Fruit fly (Drosophila melanogaster) whole organism, embryonic: ENCODE measurements around the gene CCT3.
A peak's percentile ranks its signal among the peaks of the same experiment; 100 is the strongest.

Experiments
- BEAF-32 ChIP-seq: fragments of 200-800 bp; sonication (Bioruptor generic); optimal IDR thresholded peaks from 3 replicates; lab custom pipeline; 2017; ENCODE audit warnings: missing biosample characterization, missing genetic modification characterization, mild to moderate bottlenecking, moderate library complexity, missing genetic modification reagents
- CG10209 ChIP-seq: fragments of 200-800 bp; sonication (Bioruptor generic); optimal IDR thresholded peaks from 3 replicates; lab custom pipeline; 2017; ENCODE audit warnings: missing biosample characterization, mild to moderate bottlenecking, missing genetic modification characterization, missing genetic modification reagents
- CG12391 ChIP-seq: fragments of 200-800 bp; sonication (Bioruptor generic); optimal IDR thresholded peaks from 3 replicates; lab custom pipeline; 2018; ENCODE audit warnings: missing biosample characterization, mild to moderate bottlenecking, missing genetic modification characterization, moderate library complexity
- CG15601 ChIP-seq: fragments of 200-800 bp; sonication (Bioruptor generic); optimal IDR thresholded peaks from 3 replicates; lab custom pipeline; 2019; ENCODE audit warnings: missing biosample characterization, mild to moderate bottlenecking, missing genetic modification characterization, moderate library complexity
- CG1603 ChIP-seq: fragments of 200-800 bp; sonication (Bioruptor generic); optimal IDR thresholded peaks from 2 replicates; lab custom pipeline; 2019; ENCODE audit warnings: missing biosample characterization, mild to moderate bottlenecking, missing genetic modification characterization, moderate library complexity
- CG16863 ChIP-seq: fragments of 200-800 bp; sonication (Bioruptor generic); optimal IDR thresholded peaks from 3 replicates; lab custom pipeline; 2016; ENCODE audit warnings: missing biosample characterization, missing genetic modification characterization
- CG18619 ChIP-seq: fragments of 200-800 bp; sonication (Bioruptor generic); optimal IDR thresholded peaks from 3 replicates; lab custom pipeline; 2017; ENCODE audit warnings: missing biosample characterization, mild to moderate bottlenecking, missing genetic modification characterization
- CG32532 ChIP-seq: fragments of 200-800 bp; sonication (Bioruptor generic); IDR thresholded peaks from 2 replicates; pipeline ENCODE4 v1.3.6; 2022; ENCODE audit warnings: missing biosample characterization, missing genetic modification characterization
- CG34224 ChIP-seq: fragments of 200-800 bp; sonication (Bioruptor generic); IDR thresholded peaks from 3 replicates; pipeline ENCODE4 v1.3.6; 2022; ENCODE audit warnings: missing biosample characterization, missing genetic modification characterization; ENCODE audit not compliant: partially characterized antibody
- CG7963 ChIP-seq: fragments of 200-800 bp; sonication (Bioruptor generic); IDR thresholded peaks from 3 replicates; pipeline ENCODE4 v1.3.6; 2022; ENCODE audit warnings: missing biosample characterization, missing genetic modification characterization; ENCODE audit not compliant: partially characterized antibody
- CG9876 ChIP-seq: fragments of 200-800 bp; sonication (Bioruptor generic); optimal IDR thresholded peaks from 2 replicates; lab custom pipeline; 2016; ENCODE audit warnings: missing biosample characterization, missing genetic modification characterization
- CTCF ChIP-seq: fragments of 200-800 bp; sonication (Bioruptor generic); optimal IDR thresholded peaks from 2 replicates; lab custom pipeline; 2017; ENCODE audit warnings: missing biosample characterization, mild to moderate bottlenecking, missing genetic modification characterization, moderate library complexity
- CoRest ChIP-seq: fragments of 200-800 bp; sonication (Bioruptor generic); optimal IDR thresholded peaks from 3 replicates; lab custom pipeline; 2018; ENCODE audit warnings: missing biosample characterization, mild to moderate bottlenecking, missing genetic modification characterization, moderate library complexity
- Dbx ChIP-seq: fragments of 200-800 bp; sonication (Bioruptor generic); IDR thresholded peaks from 3 replicates; pipeline ENCODE4 v1.3.6; 2022; ENCODE audit warnings: missing biosample characterization, missing genetic modification characterization
- Dll ChIP-seq: fragments of 200-800 bp; sonication (Bioruptor generic); IDR thresholded peaks from 4 replicates; pipeline ENCODE4 v1.3.6; 2022; ENCODE audit warnings: missing biosample characterization, missing genetic modification characterization; ENCODE audit not compliant: partially characterized antibody
- Doc3 ChIP-seq: fragments of 200-800 bp; sonication (Bioruptor generic); IDR thresholded peaks from 3 replicates; pipeline ENCODE4 v1.3.6; 2022; ENCODE audit warnings: missing biosample characterization, missing genetic modification characterization; ENCODE audit not compliant: partially characterized antibody
- Gug ChIP-seq: fragments of 200-800 bp; sonication (Bioruptor generic); IDR thresholded peaks from 4 replicates; pipeline ENCODE4 v1.3.6; 2022; ENCODE audit warnings: missing biosample characterization, missing genetic modification characterization
- Hey ChIP-seq: fragments of 200-800 bp; sonication (Bioruptor generic); optimal IDR thresholded peaks from 3 replicates; lab custom pipeline; 2018; ENCODE audit warnings: missing biosample characterization, mild to moderate bottlenecking, missing genetic modification characterization
- HmgD ChIP-seq: fragments of 200-800 bp; sonication (Bioruptor generic); optimal IDR thresholded peaks from 3 replicates; lab custom pipeline; 2016; ENCODE audit warnings: missing biosample characterization, missing genetic modification characterization
- HmgZ ChIP-seq: fragments of 200-800 bp; sonication (Bioruptor generic); optimal IDR thresholded peaks from 2 replicates; lab custom pipeline; 2018; ENCODE audit warnings: missing biosample characterization, mild to moderate bottlenecking, missing genetic modification characterization
- MESR4 ChIP-seq: fragments of 200-800 bp; sonication (Bioruptor generic); optimal IDR thresholded peaks from 2 replicates; lab custom pipeline; 2018; ENCODE audit warnings: missing biosample characterization, mild to moderate bottlenecking, missing genetic modification characterization, moderate library complexity
- Med ChIP-seq: fragments of 200-800 bp; sonication (Bioruptor generic); peaks from one replicate; lab custom pipeline; 2016; ENCODE audit warnings: missing biosample characterization, missing genetic modification characterization, mild to moderate bottlenecking, inconsistent platforms, moderate library complexity
- NC2α ChIP-seq: fragments of 200-800 bp; sonication (Bioruptor generic); optimal IDR thresholded peaks from 2 replicates; lab custom pipeline; 2016; ENCODE audit warnings: missing biosample characterization, missing genetic modification characterization
- Oli ChIP-seq: fragments of 200-800 bp; sonication (Bioruptor generic); optimal IDR thresholded peaks from 2 replicates; lab custom pipeline; 2018; ENCODE audit warnings: missing biosample characterization, mild to moderate bottlenecking, missing genetic modification characterization, moderate library complexity
- Ptx1 ChIP-seq: fragments of 200-800 bp; sonication (Bioruptor generic); IDR thresholded peaks from 2 replicates; pipeline ENCODE4 v1.3.6; 2022; ENCODE audit warnings: missing biosample characterization, missing genetic modification characterization
- Sry-δ ChIP-seq: fragments of 200-800 bp; sonication (Bioruptor generic); optimal IDR thresholded peaks from 2 replicates; lab custom pipeline; 2016; ENCODE audit warnings: missing biosample characterization, missing genetic modification characterization
- Ssrp ChIP-seq: fragments of 200-800 bp; sonication (Bioruptor generic); optimal IDR thresholded peaks from 2 replicates; lab custom pipeline; 2018; ENCODE audit warnings: missing biosample characterization, mild to moderate bottlenecking, missing genetic modification characterization, moderate library complexity
- al ChIP-seq: fragments of 200-800 bp; sonication (Bioruptor generic); IDR thresholded peaks from 2 replicates; pipeline ENCODE4 v1.3.6; 2022; ENCODE audit warnings: missing biosample characterization, missing genetic modification characterization
- ash1 ChIP-seq: fragments of 200-800 bp; sonication (Bioruptor generic); optimal IDR thresholded peaks from 2 replicates; lab custom pipeline; 2018; ENCODE audit warnings: missing biosample characterization, mild to moderate bottlenecking, missing genetic modification characterization
- br ChIP-seq: fragments of >200 bp; optimal IDR thresholded peaks from 2 replicates; lab custom pipeline; 2017
- bsh ChIP-seq, 2 experiments: fragments of 200-800 bp; sonication (Bioruptor generic); optimal IDR thresholded peaks; 2 replicates each; lab custom pipeline; 2017 to 2018; ENCODE audit warnings: mild to moderate bottlenecking in 2 of 2, missing biosample characterization in 2 of 2, missing genetic modification characterization in 2 of 2, moderate library complexity in 1 of 2
- corto ChIP-seq: fragments of 200-800 bp; sonication (Bioruptor generic); optimal IDR thresholded peaks from 2 replicates; lab custom pipeline; 2016; ENCODE audit warnings: missing biosample characterization, mild to moderate bottlenecking, missing genetic modification characterization, moderate library complexity
- dan ChIP-seq: fragments of 200-800 bp; sonication (Bioruptor generic); IDR thresholded peaks from 2 replicates; pipeline ENCODE4 v1.3.6; 2022; ENCODE audit warnings: missing biosample characterization, missing genetic modification characterization
- dm ChIP-seq: fragments of 200-800 bp; sonication (Bioruptor generic); optimal IDR thresholded peaks from 3 replicates; lab custom pipeline; 2016; ENCODE audit warnings: missing biosample characterization, missing genetic modification characterization
- emc ChIP-seq: fragments of 200-800 bp; sonication (Bioruptor generic); optimal IDR thresholded peaks from 2 replicates; lab custom pipeline; 2016; ENCODE audit warnings: missing biosample characterization, missing genetic modification characterization
- gem ChIP-seq: fragments of 200-800 bp; sonication (Bioruptor generic); optimal IDR thresholded peaks from 2 replicates; lab custom pipeline; 2019; ENCODE audit warnings: missing biosample characterization, mild to moderate bottlenecking, missing genetic modification characterization, moderate library complexity
- jumu ChIP-seq: fragments of 200-800 bp; sonication (Bioruptor generic); optimal IDR thresholded peaks from 3 replicates; lab custom pipeline; 2016; ENCODE audit warnings: missing biosample characterization, missing genetic modification characterization
- knrl ChIP-seq: fragments of 200-800 bp; sonication (Bioruptor generic); IDR thresholded peaks from 3 replicates; pipeline ENCODE4 v1.3.6; 2022; ENCODE audit warnings: missing biosample characterization, missing genetic modification characterization; ENCODE audit not compliant: partially characterized antibody
- mld ChIP-seq: fragments of 200-800 bp; sonication (Bioruptor generic); IDR thresholded peaks from 3 replicates; pipeline ENCODE4 v1.3.6; 2022; ENCODE audit warnings: missing biosample characterization, missing genetic modification characterization; ENCODE audit not compliant: partially characterized antibody
- nerfin-2 ChIP-seq: fragments of 200-800 bp; sonication (Bioruptor generic); IDR thresholded peaks from 2 replicates; pipeline ENCODE4 v1.3.6; 2022; ENCODE audit warnings: missing biosample characterization, missing genetic modification characterization; ENCODE audit not compliant: partially characterized antibody
- onecut ChIP-seq: fragments of 200-800 bp; sonication (Bioruptor generic); IDR thresholded peaks from 2 replicates; pipeline ENCODE4 v1.3.6; 2022; ENCODE audit warnings: missing biosample characterization, missing genetic modification characterization
- otp ChIP-seq: fragments of 200-800 bp; sonication (Bioruptor generic); IDR thresholded peaks from 3 replicates; pipeline ENCODE4, ENCODE4 v1.3.6; 2022; ENCODE audit warnings: missing biosample characterization, missing genetic modification characterization
- phol ChIP-seq: fragments of 200-800 bp; sonication (Bioruptor generic); optimal IDR thresholded peaks from 3 replicates; lab custom pipeline; 2018; ENCODE audit warnings: missing biosample characterization, mild to moderate bottlenecking, missing genetic modification characterization, moderate library complexity
- slou ChIP-seq: fragments of 200-800 bp; sonication (Bioruptor generic); optimal IDR thresholded peaks from 3 replicates; lab custom pipeline; 2016; ENCODE audit warnings: missing biosample characterization, missing genetic modification characterization
- sna ChIP-seq: fragments of 200-800 bp; sonication (Bioruptor generic); IDR thresholded peaks from 2 replicates; pipeline ENCODE4 v1.3.6; 2022; ENCODE audit warnings: missing biosample characterization, missing genetic modification characterization; ENCODE audit not compliant: partially characterized antibody
- tin ChIP-seq: fragments of 200-800 bp; sonication (Bioruptor generic); optimal IDR thresholded peaks from 3 replicates; lab custom pipeline; 2016; ENCODE audit warnings: missing biosample characterization, missing genetic modification characterization
- tna ChIP-seq: fragments of 200-800 bp; sonication (Bioruptor generic); IDR thresholded peaks from 2 replicates; pipeline ENCODE4 v1.3.6; 2022; ENCODE audit warnings: missing biosample characterization, missing genetic modification characterization; ENCODE audit not compliant: partially characterized antibody
- unpg ChIP-seq: fragments of 200-800 bp; sonication (Bioruptor generic); optimal IDR thresholded peaks from 3 replicates; lab custom pipeline; 2018; ENCODE audit warnings: missing biosample characterization, mild to moderate bottlenecking, missing genetic modification characterization, moderate library complexity
- wdn ChIP-seq: fragments of 200-800 bp; sonication (Bioruptor generic); IDR thresholded peaks from 2 replicates; pipeline ENCODE4 v1.3.6; 2022; ENCODE audit warnings: missing biosample characterization, missing genetic modification characterization
- zen2 ChIP-seq: fragments of 200-800 bp; sonication (Bioruptor generic); IDR thresholded peaks from 3 replicates; pipeline ENCODE4 v1.3.6; 2022; ENCODE audit warnings: missing biosample characterization, missing genetic modification characterization; ENCODE audit not compliant: partially characterized antibody

Gene CCT3

dm6 chr3R:16614241-16614640, 33.2 kb upstream of the CCT3 start, which contains the start of gene CG10340 (continued):
- TF ChIP-seq CG9876 (GFP tag; lab: Kevin White, UChicago) = no peak
- TF ChIP-seq CTCF = peak; percentile 60
- no peak for TF ChIP-seq corto (GFP tag; lab: Kevin White, UChicago)
- no peak for TF ChIP-seq CG10209 (GFP tag; lab: Kevin White, UChicago)
- TF ChIP-seq unpg (GFP tag; lab: Kevin White, UChicago) = no peak
- TF ChIP-seq CG12391 (tag; lab: Kevin White, UChicago) = peak; percentile 11
- TF ChIP-seq gem (tag; lab: Kevin White, UChicago) = no peak
- peak; percentile 59 for TF ChIP-seq nerfin-2 (GFP tag; lab: Robert Waterston, UW)
- no peak for TF ChIP-seq jumu (GFP tag; lab: Kevin White, UChicago)
- no peak for TF ChIP-seq emc (GFP tag; lab: Kevin White, UChicago)
- 0 out of 2 replicates have a peak, but pooled peaks have one; percentile 7 for TF ChIP-seq al (GFP tag; lab: Robert Waterston, UW)
- no peak for TF ChIP-seq bsh (GFP tag; optimal IDR thresholded peaks at IDR 0.05; lab: Kevin White, UChicago)
- peak; percentile 33 for TF ChIP-seq tin
- peak; percentile 74 for TF ChIP-seq Doc3 (GFP tag; lab: Robert Waterston, UW)
- no peak for TF ChIP-seq otp
- peak; percentile 15 for TF ChIP-seq phol
- no peak for TF ChIP-seq CG1603 (tag; lab: Kevin White, UChicago)
- peak; percentile 6 for TF ChIP-seq HmgZ (tag; lab: Kevin White, UChicago)
- peak; percentile 84 for TF ChIP-seq CG34224 (GFP tag; lab: Robert Waterston, UW)
- no peak for TF ChIP-seq HmgD (GFP tag; lab: Kevin White, UChicago)
- no peak for TF ChIP-seq dan
- TF ChIP-seq mld (GFP tag; lab: Robert Waterston, UW) = no peak
- peak; percentile 33 for TF ChIP-seq CG15601 (tag; lab: Kevin White, UChicago)
- no peak for TF ChIP-seq Ptx1 (GFP tag; lab: Robert Waterston, UW)
- TF ChIP-seq Med = no peak
- peak; percentile 18; the same call in 1 of the 2 replicates for TF ChIP-seq tna (GFP tag; lab: Robert Waterston, UW)
- TF ChIP-seq Oli (tag; lab: Kevin White, UChicago) = no peak
- TF ChIP-seq onecut (GFP tag; lab: Robert Waterston, UW) = peak; percentile 71
- TF ChIP-seq dm (GFP tag; lab: Kevin White, UChicago) = peak; percentile 41
- TF ChIP-seq CG32532 (GFP tag; lab: Robert Waterston, UW) = 0 out of 2 replicates have a peak, but pooled peaks have one; percentile 39
- TF ChIP-seq zen2 (GFP tag; lab: Robert Waterston, UW) = peak; percentile 77
- TF ChIP-seq br (lab: Kevin White, UChicago) = no peak
- TF ChIP-seq NC2α = no peak
- peak; percentile 83 for TF ChIP-seq sna (GFP tag; lab: Robert Waterston, UW)
- no peak for TF ChIP-seq CG16863 (GFP tag; lab: Kevin White, UChicago)
- TF ChIP-seq Dbx (GFP tag; lab: Robert Waterston, UW) = peak; percentile 43; the same call in 1 of the 3 replicates
- no peak for TF ChIP-seq slou (GFP tag; lab: Kevin White, UChicago)
- TF ChIP-seq CoRest (tag; lab: Kevin White, UChicago) = peak; percentile 34
- no peak for TF ChIP-seq wdn
- TF ChIP-seq Dll (GFP tag; lab: Robert Waterston, UW) = peak; percentile 87
- TF ChIP-seq Gug (GFP tag; lab: Robert Waterston, UW) = peak; percentile 25; the same call in 1 of the 4 replicates
- peak; percentile 81 for TF ChIP-seq BEAF-32 (GFP tag; lab: Kevin White, UChicago)
- peak; percentile 81 for TF ChIP-seq MESR4 (GFP tag; lab: Kevin White, UChicago)
- peak; percentile 81 for TF ChIP-seq Sry-δ
- no peak for TF ChIP-seq CG18619 (GFP tag; lab: Kevin White, UChicago)
- TF ChIP-seq ash1 (GFP tag; lab: Kevin White, UChicago) = no peak
- TF ChIP-seq Ssrp (tag; lab: Kevin White, UChicago) = no peak
- peak; percentile 53; the same call in 1 of the 3 replicates for TF ChIP-seq CG7963 (GFP tag; lab: Robert Waterston, UW)
- no peak for TF ChIP-seq Hey (tag; lab: Kevin White, UChicago)
- peak; percentile 85 for TF ChIP-seq knrl (GFP tag; lab: Robert Waterston, UW)
